Worm (Caenorhabditis elegans) whole organism, L4/young adult: ENCODE data around the gene zip-3.

Experiments used
- dao-5 ChIP-seq: sonication (generic microtip); optimal IDR thresholded peaks from 2 replicates; lab custom pipeline; 2016; ENCODE audit warnings: missing genotype, missing genetic modification characterization, moderate library complexity, missing compliant biosample characterization
- him-1 ChIP-seq: sonication (generic microtip); optimal IDR thresholded peaks from 2 replicates; lab custom pipeline; 2016; ENCODE audit warnings: missing genotype, missing genetic modification reagents, missing genetic modification characterization, missing compliant biosample characterization

- TF ChIP-seq dao-5 (tag; lab: Kevin White, UChicago) (no peak), him-1 (tag; lab: Kevin White, UChicago) (no peak)
These were observed 21.4 kb downstream of the zip-3 start for ce11 chrII:13935907-13936306.
